Worm (Caenorhabditis elegans): ENCODE data around the gene K08D9.2.

K08D9.2 gene

ce11 chrV:3227373-3227772 lies at the start of gene K08D9.2:
K08D9.2 (plus strand) TSS chrV:3227673.
- TF ChIP-seq pqm-1 (tag; optimal IDR thresholded peaks at IDR 0.05) = no peak
- no peak for TF ChIP-seq skn-1 (tag; optimal IDR thresholded peaks at IDR 0.05)
- no peak for TF ChIP-seq unc-130 (GFP tag; optimal IDR thresholded peaks at IDR 0.05)
- TF ChIP-seq daf-16 (GFP tag; optimal IDR thresholded peaks at IDR 0.05) = no peak
- no peak for TF ChIP-seq daf-16 (tag; optimal IDR thresholded peaks at IDR 0.05)
- TF ChIP-seq ZK546.5 (tag; optimal IDR thresholded peaks at IDR 0.05) = no peak
- TF ChIP-seq lin-39 (tag; optimal IDR thresholded peaks at IDR 0.05) = no peak
- TF ChIP-seq hif-1 (tag; optimal IDR thresholded peaks at IDR 0.05) = no peak

ce11 chrV:3185855-3186254 lies 41.6 kb upstream of the K08D9.2 start:
- TF ChIP-seq set-16 (GFP tag; IDR thresholded peaks at IDR 0.05) (peak; percentile 71), pha-4 (GFP tag; IDR thresholded peaks at IDR 0.05) (peak; percentile 31; the same call in 1 of the 2 replicates), pha-4 (tag; optimal IDR thresholded peaks at IDR 0.05) (no peak), lin-39 (tag; optimal IDR thresholded peaks at IDR 0.05) (no peak)

- TF ChIP-seq lim-7 (GFP tag; IDR thresholded peaks at IDR 0.05) (no peak), unc-62 (GFP tag; optimal IDR thresholded peaks at IDR 0.05 in 1 of 2) (peak in 1 of 2 experiments; percentile 83), unc-62 (tag; optimal IDR thresholded peaks at IDR 0.05) (no peak), zip-11 (GFP tag; IDR thresholded peaks at IDR 0.05) (no peak)
Measured at ce11 chrV:3188043-3188442, 39.4 kb upstream of the K08D9.2 start, which contains the start of gene lag-2. lag-2 (plus strand) TSS chrV:3188343.

- TF ChIP-seq unc-39 (tag; optimal IDR thresholded peaks at IDR 0.05) = no peak
- no peak for TF ChIP-seq nhr-25 (tag; optimal IDR thresholded peaks at IDR 0.05; ENCODE audit: borderline replicate concordance, insufficient read depth)
- no peak for TF ChIP-seq skn-1 (tag; optimal IDR thresholded peaks at IDR 0.05)
- TF ChIP-seq ceh-28 (tag; optimal IDR thresholded peaks at IDR 0.05) = no peak
- TF ChIP-seq saeg-2 (GFP tag; IDR thresholded peaks at IDR 0.05) = no peak
- no peak for TF ChIP-seq arid-1 (GFP tag; conservative IDR thresholded peaks at IDR 0.05)
- no peak for TF ChIP-seq lin-15B (tag; optimal IDR thresholded peaks at IDR 0.05)
- peak in 1 of 2 experiments; percentile 21 for TF ChIP-seq lsy-2 (tag; optimal IDR thresholded peaks at IDR 0.05)
- peak; percentile 59 for TF ChIP-seq dve-1 (tag; optimal IDR thresholded peaks at IDR 0.05; ENCODE audit: insufficient read depth)
- TF ChIP-seq mdt-29 (GFP tag; IDR thresholded peaks at IDR 0.05) = no peak
- no peak for TF ChIP-seq ztf-11 (tag; optimal IDR thresholded peaks at IDR 0.05)
- TF ChIP-seq zag-1 (tag; optimal IDR thresholded peaks at IDR 0.05) = no peak
- no peak for TF ChIP-seq ZK337.2 (GFP tag; IDR thresholded peaks at IDR 0.05)
- TF ChIP-seq hmg-1.1 (GFP tag; IDR thresholded peaks at IDR 0.05) = peak; percentile 63; the same call in 1 of the 2 replicates
- TF ChIP-seq sdz-12 (GFP tag; optimal IDR thresholded peaks at IDR 0.05) = no peak
- TF ChIP-seq aha-1 (tag) = peak; percentile 95
- TF ChIP-seq ceh-82 (tag; optimal IDR thresholded peaks at IDR 0.05) = no peak
- TF ChIP-seq zip-2 (tag; optimal IDR thresholded peaks at IDR 0.05) = no peak
- no peak for TF ChIP-seq snpc-1.2 (GFP tag; IDR thresholded peaks at IDR 0.05)
- TF ChIP-seq Y5F2A.4 (GFP tag; optimal IDR thresholded peaks at IDR 0.05) = no peak
- TF ChIP-seq lim-7 (GFP tag; IDR thresholded peaks at IDR 0.05) = no peak
- TF ChIP-seq spr-1 (tag; optimal IDR thresholded peaks at IDR 0.05) = no peak
- TF ChIP-seq madf-5 (GFP tag; IDR thresholded peaks at IDR 0.05) = no peak
- TF ChIP-seq mxl-2 (GFP tag; conservative IDR thresholded peaks at IDR 0.05) = no peak
- TF ChIP-seq zfp-3 (GFP tag; conservative IDR thresholded peaks at IDR 0.05) = no peak
- no peak for TF ChIP-seq nhr-42 (GFP tag; IDR thresholded peaks at IDR 0.05)
- TF ChIP-seq ctbp-1 (GFP tag; IDR thresholded peaks at IDR 0.05) = no peak
- no peak for TF ChIP-seq nhr-111 (GFP tag; optimal IDR thresholded peaks at IDR 0.05)
- no peak for TF ChIP-seq hif-1 (tag; optimal IDR thresholded peaks at IDR 0.05)
- no peak for TF ChIP-seq pha-4 (GFP tag; IDR thresholded peaks at IDR 0.05)
- TF ChIP-seq pha-4 (tag; optimal IDR thresholded peaks at IDR 0.05) = no peak
- TF ChIP-seq Y105C5A.15 (GFP tag; IDR thresholded peaks at IDR 0.05) = no peak
- no peak for TF ChIP-seq rbr-2 (tag; optimal IDR thresholded peaks at IDR 0.05)
- no peak for TF ChIP-seq F26F4.8 (GFP tag; conservative IDR thresholded peaks at IDR 0.05)
- no peak for TF ChIP-seq dpl-1 (GFP tag; optimal IDR thresholded peaks at IDR 0.05)
- TF ChIP-seq nhr-102 (tag; optimal IDR thresholded peaks at IDR 0.05) = peak; percentile 9
Measured at ce11 chrV:3193091-3193608, 34.3 kb upstream of the K08D9.2 start, which contains the start of the genes Y73C8B.3 and Y73C8B.9. Y73C8B.3 (minus strand) TSS chrV:3193237. Y73C8B.9 (plus strand) TSS chrV:3193558.

Data from whole organism, L4 larva.